Worm (Caenorhabditis elegans) whole organism, L4 larva: ENCODE measurements around the gene C08F8.15.

Source experiments
- D1046.2 ChIP-seq: fragments of 200-800 bp; sonication (Bioruptor generic); IDR thresholded peaks from 2 replicates; pipeline ENCODE4 v1.3.6; 2022; ENCODE audit warnings: missing genetic modification characterization, missing compliant biosample characterization
- F26F4.8 ChIP-seq: fragments of 200-800 bp; sonication (Bioruptor generic); conservative IDR thresholded peaks from 2 replicates; pipeline ENCODE4 v1.3.6; 2022; ENCODE audit warnings: missing genetic modification characterization, missing compliant biosample characterization
- Y5F2A.4 ChIP-seq: fragments of 200-800 bp; sonication (Bioruptor generic); optimal IDR thresholded peaks from 2 replicates; lab custom pipeline; 2018; ENCODE audit warnings: mild to moderate bottlenecking, missing genetic modification characterization, missing compliant biosample characterization
- aha-1 ChIP-seq: fragments of 150-350 bp; peaks from one replicate; lab custom pipeline; 2014; ENCODE audit warnings: missing biosample characterization, missing genetic modification characterization
- ceh-44 ChIP-seq: fragments of 200-800 bp; sonication (Bioruptor generic); IDR thresholded peaks from 2 replicates; pipeline ENCODE4 v1.3.6; 2022; ENCODE audit warnings: missing genetic modification reagents, missing genetic modification characterization, missing compliant biosample characterization
- ces-1 ChIP-seq: fragments of 150-350 bp; sonication (generic microtip); optimal IDR thresholded peaks from 4 replicates; lab custom pipeline; 2014; ENCODE audit warnings: missing biosample characterization, missing genetic modification reagents, missing genetic modification characterization
- daf-16 ChIP-seq, 3 experiments: sonication (generic microtip); optimal IDR thresholded peaks; 2 replicates each; lab custom pipeline; 2016 to 2017; ENCODE audit warnings: missing genetic modification characterization in 3 of 3, missing genetic modification reagents in 3 of 3, mild to moderate bottlenecking in 2 of 3, missing compliant biosample characterization in 2 of 3, missing biosample characterization in 1 of 3, moderate library complexity in 1 of 3
- daf-8 ChIP-seq: fragments of 200-800 bp; sonication (Bioruptor generic); IDR thresholded peaks from 2 replicates; pipeline ENCODE4 v1.3.6; 2022; ENCODE audit warnings: missing genetic modification characterization, missing compliant biosample characterization
- egl-27 ChIP-seq: sonication (generic microtip); optimal IDR thresholded peaks from 3 replicates; lab custom pipeline; 2017; ENCODE audit warnings: missing biosample characterization, missing genetic modification reagents, missing genetic modification characterization
- gei-8 ChIP-seq: fragments of 200-800 bp; sonication (Bioruptor generic); optimal IDR thresholded peaks from 2 replicates; lab custom pipeline; 2018; ENCODE audit warnings: mild to moderate bottlenecking, missing genetic modification characterization, missing compliant biosample characterization
- hlh-30 ChIP-seq: sonication (generic microtip); optimal IDR thresholded peaks from 2 replicates; lab custom pipeline; 2017; ENCODE audit warnings: antibody characterized with exemption, mild to moderate bottlenecking, missing genetic modification characterization, missing compliant biosample characterization; ENCODE audit not compliant: insufficient read depth
- jun-1 ChIP-seq: fragments of 150-350 bp; optimal IDR thresholded peaks from 2 replicates; lab custom pipeline; 2014; ENCODE audit warnings: missing biosample characterization, missing genetic modification reagents, missing genetic modification characterization
- lim-7 ChIP-seq: fragments of 200-800 bp; sonication (Bioruptor generic); IDR thresholded peaks from 2 replicates; pipeline ENCODE4 v1.3.6; 2022; ENCODE audit warnings: missing genetic modification characterization, missing compliant biosample characterization
- lin-13 ChIP-seq: fragments of 150-350 bp; optimal IDR thresholded peaks from 2 replicates; lab custom pipeline; 2014; ENCODE audit warnings: missing biosample characterization, missing genetic modification reagents, missing genetic modification characterization
- lin-15B ChIP-seq: fragments of 150-350 bp; sonication (generic microtip); optimal IDR thresholded peaks from 3 replicates; lab custom pipeline; 2014; ENCODE audit warnings: missing biosample characterization, missing genetic modification characterization
- lir-3 ChIP-seq: sonication (generic microtip); optimal IDR thresholded peaks from 2 replicates; lab custom pipeline; 2016; ENCODE audit warnings: mild to moderate bottlenecking, missing genetic modification characterization, missing compliant biosample characterization
- lsy-2 ChIP-seq, 2 experiments: fragments of 150-350 bp in 1 of 2; sonication (generic microtip) in 1 of 2; optimal IDR thresholded peaks; 2 replicates each; lab custom pipeline; 2014 to 2017; ENCODE audit warnings: missing biosample characterization in 2 of 2, missing genetic modification characterization in 2 of 2
- mdl-1 ChIP-seq, 2 experiments: fragments of 150-350 bp in 1 of 2; sonication (generic microtip) in 1 of 2; optimal IDR thresholded peaks; 2 replicates each; lab custom pipeline; 2014 to 2017; ENCODE audit warnings: missing biosample characterization in 2 of 2, missing genetic modification characterization in 2 of 2
- nhr-10 ChIP-seq: fragments of 150-350 bp; optimal IDR thresholded peaks from 2 replicates; lab custom pipeline; 2014; ENCODE audit warnings: missing biosample characterization, missing genetic modification characterization
- nhr-25 ChIP-seq: sonication (generic microtip); optimal IDR thresholded peaks from 2 replicates; lab custom pipeline; 2017; ENCODE audit warnings: missing genetic modification characterization, mild to moderate bottlenecking, missing compliant biosample characterization, antibody characterized with exemption, moderate library complexity, borderline replicate concordance; ENCODE audit not compliant: insufficient read depth
- nhr-28 ChIP-seq: fragments of 150-350 bp; optimal IDR thresholded peaks from 2 replicates; lab custom pipeline; 2014; ENCODE audit warnings: missing biosample characterization, missing genetic modification characterization
- nhr-48 ChIP-seq: sonication (generic microtip); optimal IDR thresholded peaks from 2 replicates; lab custom pipeline; 2016; ENCODE audit warnings: mild to moderate bottlenecking, missing genetic modification characterization, missing compliant biosample characterization
- nhr-77 ChIP-seq: fragments of 150-350 bp; optimal IDR thresholded peaks from 2 replicates; lab custom pipeline; 2014; ENCODE audit warnings: missing biosample characterization, missing genetic modification characterization
- saeg-2 ChIP-seq: fragments of 200-800 bp; sonication (Bioruptor generic); IDR thresholded peaks from 2 replicates; pipeline ENCODE4 v1.3.6; 2022; ENCODE audit warnings: missing genetic modification reagents, missing genetic modification characterization, missing compliant biosample characterization
- set-16 ChIP-seq: fragments of 200-800 bp; sonication (Bioruptor generic); IDR thresholded peaks from 2 replicates; pipeline ENCODE4 v1.3.6; 2022; ENCODE audit warnings: missing genetic modification reagents, missing genetic modification characterization, missing compliant biosample characterization
- snpc-1.2 ChIP-seq: fragments of 200-800 bp; sonication (Bioruptor generic); IDR thresholded peaks from 2 replicates; pipeline ENCODE4 v1.3.6; 2022; ENCODE audit warnings: missing genetic modification reagents, missing genetic modification characterization, missing compliant biosample characterization
- spr-3 ChIP-seq: fragments of 200-800 bp; sonication (Bioruptor generic); optimal IDR thresholded peaks from 2 replicates; lab custom pipeline; 2018; ENCODE audit warnings: mild to moderate bottlenecking, missing genetic modification characterization, missing compliant biosample characterization
- tra-1 ChIP-seq: fragments of 200-800 bp; sonication (Bioruptor generic); IDR thresholded peaks from 2 replicates; pipeline ENCODE4 v1.3.6; 2022; ENCODE audit warnings: missing genetic modification reagents, missing genetic modification characterization, missing compliant biosample characterization
- unc-62 ChIP-seq, 3 experiments: fragments of 150-350 bp in 1 of 3; sonication (generic microtip); optimal IDR thresholded peaks in 2 of 3; peaks in 1 of 3; 1 replicate in 1 of 3; 2 replicates in 2 of 3; lab custom pipeline; 2014 to 2017; ENCODE audit warnings: missing biosample characterization in 3 of 3, missing genetic modification characterization in 3 of 3, missing genetic modification reagents in 3 of 3, missing genotype in 1 of 3
- vab-7 ChIP-seq: fragments of 200-800 bp; sonication (Bioruptor generic); IDR thresholded peaks from 2 replicates; pipeline ENCODE4 v1.3.6; 2022; ENCODE audit warnings: missing genetic modification reagents, missing genetic modification characterization, missing compliant biosample characterization
- zfp-3 ChIP-seq: fragments of 200-800 bp; sonication (Bioruptor generic); conservative IDR thresholded peaks from 2 replicates; pipeline ENCODE4 v1.3.6; 2022; ENCODE audit warnings: missing genetic modification reagents, missing genetic modification characterization, missing compliant biosample characterization
- zip-11 ChIP-seq: fragments of 200-800 bp; sonication (Bioruptor generic); IDR thresholded peaks from 2 replicates; pipeline ENCODE4 v1.3.6; 2022; ENCODE audit warnings: missing genetic modification characterization, missing compliant biosample characterization
- zip-2 ChIP-seq: fragments of 150-350 bp; optimal IDR thresholded peaks from 2 replicates; lab custom pipeline; 2014; ENCODE audit warnings: missing biosample characterization, missing genetic modification characterization
- ztf-11 ChIP-seq: fragments of 150-350 bp; optimal IDR thresholded peaks from 2 replicates; lab custom pipeline; 2014; ENCODE audit warnings: missing biosample characterization, missing genetic modification characterization
- ztf-7 ChIP-seq: fragments of 150-350 bp; optimal IDR thresholded peaks from 2 replicates; lab custom pipeline; 2014; ENCODE audit warnings: missing biosample characterization, missing genetic modification characterization

Gene C08F8.15

DNA sequence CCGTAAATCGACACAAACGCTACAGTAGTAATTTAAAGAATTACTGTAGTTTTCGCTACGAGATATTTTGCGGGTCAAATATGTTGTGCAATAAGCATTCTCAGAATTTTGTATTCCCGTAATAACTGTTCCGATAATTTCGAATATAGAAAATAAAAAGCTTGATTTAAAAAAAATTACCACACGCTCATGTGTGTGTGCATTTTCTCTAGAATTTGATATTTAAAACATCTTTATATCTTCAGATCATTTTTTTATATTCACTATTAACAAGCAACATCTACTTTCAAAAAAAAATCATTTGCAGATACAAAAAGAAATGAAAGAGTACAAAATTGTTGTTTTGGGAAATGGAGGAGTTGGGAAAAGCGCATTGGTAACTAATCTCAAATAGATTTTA is 16.4 kb upstream of the C08F8.15 start, which contains the start of gene rap-3:
Gene rap-3, plus strand, starts transcription at position 301 of the 400 bp plus-strand sequence.
- TF ChIP-seq zip-2 (tag; lab: Kevin White, UChicago): no peak
- no peak for TF ChIP-seq F26F4.8
- no peak for TF ChIP-seq ztf-7 (tag; lab: Kevin White, UChicago)
- no peak for TF ChIP-seq gei-8 (GFP tag; lab: Kevin White, UChicago)
- no peak for TF ChIP-seq daf-16 (GFP tag; optimal IDR thresholded peaks at IDR 0.05; lab: Kevin White, UChicago)
- TF ChIP-seq daf-16 (tag; optimal IDR thresholded peaks at IDR 0.05; lab: Kevin White, UChicago): no peak
- no peak for TF ChIP-seq nhr-48 (tag; lab: Kevin White, UChicago)
- no peak for TF ChIP-seq lsy-2 (tag; optimal IDR thresholded peaks at IDR 0.05; lab: Kevin White, UChicago)
- no peak for TF ChIP-seq jun-1
- no peak for TF ChIP-seq nhr-77
- TF ChIP-seq nhr-10 (tag; lab: Kevin White, UChicago): no peak
- TF ChIP-seq snpc-1.2 (GFP tag; lab: Robert Waterston, UW): no peak
- no peak for TF ChIP-seq zfp-3 (GFP tag; lab: Robert Waterston, UW)
- TF ChIP-seq set-16 (GFP tag; lab: Robert Waterston, UW): no peak
- TF ChIP-seq spr-3: no peak
- TF ChIP-seq D1046.2 (GFP tag; lab: Robert Waterston, UW): no peak
- TF ChIP-seq mdl-1 (tag; optimal IDR thresholded peaks at IDR 0.05; lab: Kevin White, UChicago): no peak
- TF ChIP-seq, all 104 proteins: peak for 0

DNA sequence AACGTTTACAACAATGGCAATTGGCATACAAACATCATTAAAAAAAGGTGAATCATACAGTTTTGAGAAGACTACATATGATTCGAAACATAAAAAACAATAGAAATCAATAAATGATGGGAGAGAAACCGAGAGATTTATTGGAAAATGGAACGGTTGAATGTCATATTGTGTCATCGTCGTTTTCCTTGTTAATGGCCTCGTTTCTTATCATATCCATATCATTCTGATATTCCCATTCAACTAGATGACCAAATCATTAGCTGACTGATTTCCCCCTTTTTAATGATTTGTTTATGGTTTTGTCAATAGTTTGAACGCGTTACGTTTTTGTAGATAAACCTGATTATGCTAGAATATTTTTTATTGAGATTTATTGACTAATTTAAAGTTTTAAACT is 14.2 kb upstream of the C08F8.15 start:
- TF ChIP-seq nhr-28 (tag; lab: Kevin White, UChicago): peak; percentile 45
- TF ChIP-seq lir-3 (tag; lab: Kevin White, UChicago): no peak

DNA sequence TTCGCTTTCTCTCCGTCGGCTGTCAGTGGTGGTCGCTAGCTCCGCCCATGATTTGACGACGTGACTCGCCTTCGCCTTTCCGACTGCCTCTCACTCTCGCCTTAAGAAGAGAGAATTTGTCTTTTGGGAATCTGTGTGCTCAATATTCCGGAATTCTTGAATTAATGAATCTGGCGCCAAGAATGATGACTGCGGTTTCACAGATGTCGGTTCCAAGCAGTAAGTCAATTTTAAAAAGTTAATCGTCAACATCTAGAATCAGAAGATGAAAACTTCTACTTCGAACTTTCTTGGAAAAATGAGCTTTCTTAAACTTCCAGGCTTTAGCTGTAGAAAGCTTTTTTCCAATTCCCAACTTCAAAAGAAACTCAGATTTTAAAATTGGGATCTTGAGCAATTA is 9.0 kb upstream of the C08F8.15 start, which contains the start of gene nhr-67:
Gene nhr-67, plus strand, starts transcription at position 97 of the 400 bp plus-strand sequence.
- TF ChIP-seq aha-1 (tag; lab: Kevin White, UChicago) (peak; percentile 98), ztf-11 (no peak), hlh-30 (tag; lab: Kevin White, UChicago) (no peak), unc-62 (GFP tag; optimal IDR thresholded peaks at IDR 0.05 in 1 of 2; lab: Kevin White, UChicago) (peak in 1 of 2 experiments; percentile 43), unc-62 (tag; optimal IDR thresholded peaks at IDR 0.05; lab: Kevin White, UChicago) (no peak)
- TF ChIP-seq, all 104 proteins: peak for 2

DNA sequence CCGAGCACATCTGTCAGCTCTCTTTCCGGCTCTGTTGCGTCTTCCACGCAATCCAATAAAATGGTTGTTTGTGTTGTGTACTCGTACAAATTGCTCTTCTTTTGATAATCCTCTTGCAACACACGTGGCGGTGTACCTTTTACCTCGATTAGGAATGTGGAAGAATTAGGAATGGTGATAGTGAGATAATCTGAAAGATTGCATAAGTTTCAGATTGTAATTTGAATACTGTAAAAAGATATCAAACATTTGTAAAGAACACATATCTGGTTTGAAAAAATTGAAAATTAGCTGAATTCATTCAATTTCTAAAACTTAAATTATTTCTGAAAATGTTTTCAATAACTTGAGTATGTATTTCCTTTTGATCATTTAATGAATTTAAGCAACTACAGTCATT is 4.2 kb upstream of the C08F8.15 start, which contains the start of gene C08F8.6:
Gene C08F8.6, minus strand, starts transcription at position 101 of the 400 bp plus-strand sequence.
- TF ChIP-seq vab-7 (GFP tag; lab: Robert Waterston, UW) (no peak), tra-1 (GFP tag; lab: Robert Waterston, UW) (no peak), nhr-25 (tag; lab: Kevin White, UChicago) (no peak), ceh-44 (GFP tag; lab: Robert Waterston, UW) (no peak), Y5F2A.4 (no peak), saeg-2 (GFP tag; lab: Robert Waterston, UW) (no peak), zfp-3 (GFP tag; lab: Robert Waterston, UW) (no peak), zip-11 (no peak), lin-15B (tag; lab: Kevin White, UChicago) (no peak), daf-8 (GFP tag; lab: Robert Waterston, UW) (no peak), spr-3 (no peak), nhr-48 (tag; lab: Kevin White, UChicago) (no peak)

DNA sequence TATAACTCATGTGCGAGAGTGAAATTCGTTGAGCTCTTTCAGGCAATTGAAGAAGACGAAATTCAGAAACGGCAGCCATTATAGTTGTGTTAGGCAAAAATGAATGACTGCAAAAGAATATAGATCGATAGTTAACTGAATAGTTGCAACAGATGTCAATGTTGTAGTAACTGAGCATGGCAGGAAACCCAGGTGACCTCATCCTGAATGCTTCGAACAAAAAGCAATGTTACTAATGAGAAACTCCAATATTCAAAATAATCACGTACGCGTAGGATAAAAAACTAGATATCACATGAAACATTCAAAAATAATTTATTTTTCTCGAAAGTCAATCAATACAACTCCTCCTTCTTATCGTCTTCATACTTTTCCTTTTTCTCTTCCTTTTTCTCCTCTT is 1.8 kb upstream of the C08F8.15 start, which contains the start of gene fbxb-9:
Gene fbxb-9, minus strand, starts transcription at position 101 of the 400 bp plus-strand sequence.
- no peak for TF ChIP-seq ceh-44 (GFP tag; lab: Robert Waterston, UW)
- no peak for TF ChIP-seq nhr-25 (tag; lab: Kevin White, UChicago)
- no peak for TF ChIP-seq lim-7 (GFP tag; lab: Robert Waterston, UW)
- no peak for TF ChIP-seq egl-27 (tag; lab: Kevin White, UChicago)
- no peak for TF ChIP-seq lin-13 (GFP tag; lab: Kevin White, UChicago)
- no peak for TF ChIP-seq ces-1
- no peak for TF ChIP-seq vab-7 (GFP tag; lab: Robert Waterston, UW)
